Worm (Caenorhabditis elegans): ENCODE data around the gene nhr-137.

The nhr-137 gene

ce11 chrX:6625275-6625674 is 43.5 kb downstream of the nhr-137 start:
- TF ChIP-seq ref-1 (GFP tag; conservative IDR thresholded peaks at IDR 0.05) (no peak), ztf-23 (GFP tag; IDR thresholded peaks at IDR 0.05) (no peak)

DNA sequence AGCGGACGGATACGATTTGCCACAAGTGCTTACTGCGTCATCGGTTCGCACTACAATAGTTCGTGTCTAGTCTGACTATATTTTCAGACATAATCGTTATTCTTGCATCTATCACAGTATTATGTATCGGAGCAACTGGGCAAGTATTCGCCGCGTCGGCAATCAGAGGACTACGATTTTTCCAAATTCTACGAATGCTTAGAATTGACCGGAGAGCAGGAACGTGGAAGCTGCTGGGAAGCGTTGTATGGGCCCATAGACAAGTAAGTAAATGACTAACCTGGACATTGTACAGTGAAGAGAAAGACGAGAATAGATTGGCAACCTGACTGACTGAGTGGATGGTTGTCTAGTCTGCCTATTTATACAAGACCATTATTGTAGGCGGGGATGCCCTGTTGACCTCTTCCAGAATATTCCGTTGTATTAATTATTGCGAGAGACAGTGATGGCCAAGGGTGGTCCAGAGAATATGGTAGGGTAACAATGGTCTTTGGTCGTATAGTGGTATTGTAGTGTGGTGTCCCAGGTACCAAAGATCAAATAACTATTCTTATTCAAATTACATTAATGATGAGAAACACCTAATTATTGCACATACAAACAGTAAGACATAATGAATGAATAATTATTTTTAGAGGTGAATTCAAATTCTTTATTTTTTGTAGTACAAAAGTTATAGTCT is 46.1 kb downstream of the nhr-137 start, which contains the start of gene clec-266:
TSS of gene clec-266 (minus strand) at position 364 of the 685 bp plus-strand sequence.
- TF ChIP-seq flt-1 (GFP tag; IDR thresholded peaks at IDR 0.05) (0 out of 2 replicates have a peak, but pooled peaks have one; percentile 23), ztf-23 (GFP tag; IDR thresholded peaks at IDR 0.05) (no peak)

- TF ChIP-seq flt-1 (GFP tag; IDR thresholded peaks at IDR 0.05) (no peak), tab-1 (GFP tag; IDR thresholded peaks at IDR 0.05) (no peak), ztf-29 (GFP tag; IDR thresholded peaks at IDR 0.05) (no peak), cog-1 (tag; optimal IDR thresholded peaks at IDR 0.05) (no peak), ref-1 (GFP tag; conservative IDR thresholded peaks at IDR 0.05) (no peak), klf-2 (GFP tag; conservative IDR thresholded peaks at IDR 0.05) (no peak), med-1 (GFP tag; optimal IDR thresholded peaks at IDR 0.05; ENCODE audit: insufficient read depth) (no peak)
Measured at ce11 chrX:6618712-6619111, 50.1 kb downstream of the nhr-137 start, which contains the start of gene kqt-1. kqt-1 (plus strand) TSS chrX:6619012.

ce11 chrX:6617622-6618021 is 51.2 kb downstream of the nhr-137 start:
- TF ChIP-seq T22C8.4 (GFP tag; IDR thresholded peaks at IDR 0.05) = no peak
- TF ChIP-seq med-1 (GFP tag; optimal IDR thresholded peaks at IDR 0.05; ENCODE audit: insufficient read depth) = no peak
- no peak for TF ChIP-seq ztf-29 (GFP tag; IDR thresholded peaks at IDR 0.05)
- TF ChIP-seq ref-1 (GFP tag; conservative IDR thresholded peaks at IDR 0.05) = no peak
- TF ChIP-seq flt-1 (GFP tag; IDR thresholded peaks at IDR 0.05) = no peak

DNA sequence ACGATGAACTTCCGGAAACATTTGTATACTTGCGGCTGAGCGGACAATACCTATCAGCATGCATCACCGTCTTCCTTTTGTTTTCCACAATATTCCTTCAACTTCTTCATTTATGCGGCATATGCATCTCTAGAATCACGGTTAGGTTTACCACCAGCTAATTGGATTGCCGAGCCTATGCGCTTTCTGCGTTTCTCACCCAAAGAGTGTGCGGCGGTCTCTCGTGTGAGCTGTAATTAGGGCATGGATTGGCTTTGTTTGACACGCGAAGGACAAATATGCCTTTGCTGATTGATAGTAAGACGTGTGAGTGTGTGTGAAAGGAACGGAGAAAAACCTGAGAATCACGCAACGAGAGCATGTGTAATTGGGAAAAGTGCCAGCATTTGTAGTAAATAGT is 55.3 kb downstream of the nhr-137 start:
- TF ChIP-seq tab-1 (GFP tag; IDR thresholded peaks at IDR 0.05) = no peak

All from whole organism, midembryonic.